Worm (Caenorhabditis elegans): ENCODE data around the gene ceh-20.

ceh-20 gene

ce11 chrIII:6979584-6979983, at the start of gene ceh-20:
Gene ceh-20 (plus strand): TSS chrIII:6979884.
- TF ChIP-seq attf-5 (GFP tag; optimal IDR thresholded peaks at IDR 0.05) (no peak), snpc-1.3 (tag; optimal IDR thresholded peaks at IDR 0.05; ENCODE audit: insufficient read depth) (no peak), dox-1 (GFP tag; IDR thresholded peaks at IDR 0.05) (no peak), zim-3 (tag; optimal IDR thresholded peaks at IDR 0.05) (no peak), T07F8.4 (tag; optimal IDR thresholded peaks at IDR 0.05) (no peak), lir-1 (GFP tag; conservative IDR thresholded peaks at IDR 0.05) (no peak), ztf-3 (GFP tag; optimal IDR thresholded peaks at IDR 0.05) (no peak), gei-17 (GFP tag; optimal IDR thresholded peaks at IDR 0.05) (no peak), sptf-2 (GFP tag; optimal IDR thresholded peaks at IDR 0.05) (no peak), cebp-1 (GFP tag; IDR thresholded peaks at IDR 0.05) (no peak), cebp-1 (tag; optimal IDR thresholded peaks at IDR 0.05) (no peak), lin-35 (GFP tag; optimal IDR thresholded peaks at IDR 0.05) (no peak), Y56A3A.18 (GFP tag; IDR thresholded peaks at IDR 0.05) (no peak), ceh-58 (GFP tag; IDR thresholded peaks at IDR 0.05) (no peak), nfya-2 (GFP tag; IDR thresholded peaks at IDR 0.05) (no peak), bed-1 (GFP tag; IDR thresholded peaks at IDR 0.05) (no peak), mcd-1 (GFP tag; IDR thresholded peaks at IDR 0.05) (no peak), sdz-38 (tag; optimal IDR thresholded peaks at IDR 0.05) (no peak), F10E7.11 (tag; optimal IDR thresholded peaks at IDR 0.05) (no peak), Y53F4B.3 (GFP tag; IDR thresholded peaks at IDR 0.05) (no peak)

ce11 chrIII:6931896-6932295, 47.8 kb upstream of the ceh-20 start, which contains the start of gene byn-1:
Gene byn-1 (plus strand): TSS chrIII:6932001.
- TF ChIP-seq egl-18 (GFP tag; IDR thresholded peaks at IDR 0.05) (no peak), rpc-1 (optimal IDR thresholded peaks at IDR 0.05) (no peak), rpc-1 (tag; optimal IDR thresholded peaks at IDR 0.05) (no peak), aptf-2 (GFP tag; conservative IDR thresholded peaks at IDR 0.05) (no peak), ceh-58 (GFP tag; IDR thresholded peaks at IDR 0.05) (no peak), ztf-26 (tag; optimal IDR thresholded peaks at IDR 0.05) (no peak), mcd-1 (GFP tag; IDR thresholded peaks at IDR 0.05) (peak; percentile 25; the same call in 1 of the 2 replicates), C06A6.2 (GFP tag; conservative IDR thresholded peaks at IDR 0.05) (no peak), chd-7 (tag; optimal IDR thresholded peaks at IDR 0.05) (no peak), lsl-1 (GFP tag; optimal IDR thresholded peaks at IDR 0.05) (no peak), hlh-12 (tag; optimal IDR thresholded peaks at IDR 0.05) (no peak), him-1 (tag; optimal IDR thresholded peaks at IDR 0.05) (no peak), attf-3 (GFP tag; conservative IDR thresholded peaks at IDR 0.05) (no peak), nhr-27 (tag; optimal IDR thresholded peaks at IDR 0.05) (no peak), sptf-2 (GFP tag; optimal IDR thresholded peaks at IDR 0.05) (no peak), lag-1 (GFP tag; IDR thresholded peaks at IDR 0.05) (no peak), K11D2.4 (GFP tag; IDR thresholded peaks at IDR 0.05) (no peak), bed-1 (GFP tag; IDR thresholded peaks at IDR 0.05) (no peak), pha-4 (tag; optimal IDR thresholded peaks at IDR 0.05) (no peak), ztf-18 (tag; optimal IDR thresholded peaks at IDR 0.05) (no peak), dpff-1 (tag; optimal IDR thresholded peaks at IDR 0.05) (peak; percentile 25), cebp-1 (GFP tag; IDR thresholded peaks at IDR 0.05) (no peak), cebp-1 (tag; optimal IDR thresholded peaks at IDR 0.05) (peak; percentile 22), Y53G8AR.9 (GFP tag; conservative IDR thresholded peaks at IDR 0.05) (0 out of 2 replicates have a peak, but pooled peaks have one; percentile 50), atf-7 (tag; optimal IDR thresholded peaks at IDR 0.05) (peak; percentile 33), athp-1 (tag; optimal IDR thresholded peaks at IDR 0.05) (peak; percentile 32), aptf-3 (GFP tag; IDR thresholded peaks at IDR 0.05) (no peak), lin-40 (tag; optimal IDR thresholded peaks at IDR 0.05) (no peak), B0035.1 (tag; optimal IDR thresholded peaks at IDR 0.05) (no peak), let-526 (GFP tag; IDR thresholded peaks at IDR 0.05) (no peak), ceh-27 (GFP tag; optimal IDR thresholded peaks at IDR 0.05) (no peak), mes-4 (tag; optimal IDR thresholded peaks at IDR 0.05) (no peak), ztf-25 (GFP tag; IDR thresholded peaks at IDR 0.05) (no peak), ekl-4 (GFP tag; IDR thresholded peaks at IDR 0.05) (no peak; the same call in 1 of the 2 replicates), fkh-3 (tag; optimal IDR thresholded peaks at IDR 0.05) (peak; percentile 76), mxl-1 (tag; optimal IDR thresholded peaks at IDR 0.05) (no peak)

All from whole organism, young adult.